Fruit fly (Drosophila melanogaster): ENCODE measurements around the gene Mnat9.

Gene Mnat9

dm6 chr3R:31565738-31566137 lies 50.2 kb downstream of the Mnat9 start:
- TF ChIP-seq Mnt (GFP tag; optimal IDR thresholded peaks at IDR 0.05) (no peak), CG14711 (tag; optimal IDR thresholded peaks at IDR 0.05) (no peak), tj (GFP tag; optimal IDR thresholded peaks at IDR 0.05) (no peak), cnc (optimal IDR thresholded peaks at IDR 0.05) (no peak), CG11617 (GFP tag; optimal IDR thresholded peaks at IDR 0.05) (no peak), pad (GFP tag; optimal IDR thresholded peaks at IDR 0.05) (no peak), Clk (GFP tag; optimal IDR thresholded peaks at IDR 0.05) (no peak), toe (GFP tag; optimal IDR thresholded peaks at IDR 0.05) (no peak), cic (GFP tag; optimal IDR thresholded peaks at IDR 0.05) (no peak), CG33017 (tag; optimal IDR thresholded peaks at IDR 0.05) (no peak), CG7045 (GFP tag; optimal IDR thresholded peaks at IDR 0.05) (no peak), CG1620 (GFP tag; optimal IDR thresholded peaks at IDR 0.05) (no peak), CG12768 (GFP tag; optimal IDR thresholded peaks at IDR 0.05) (no peak), CG5204 (GFP tag; optimal IDR thresholded peaks at IDR 0.05) (no peak), kay (GFP tag; ENCODE audit: borderline replicate concordance) (no peak), Crg-1 (GFP tag; optimal IDR thresholded peaks at IDR 0.05) (no peak), bab1 (GFP tag; optimal IDR thresholded peaks at IDR 0.05) (no peak), Hr96 (GFP tag; optimal IDR thresholded peaks at IDR 0.05) (no peak), ovo (GFP tag; optimal IDR thresholded peaks at IDR 0.05) (no peak), CG7101 (tag; optimal IDR thresholded peaks at IDR 0.05) (no peak)
